Worm (Caenorhabditis elegans): ENCODE data around the gene emb-5.

DNA sequence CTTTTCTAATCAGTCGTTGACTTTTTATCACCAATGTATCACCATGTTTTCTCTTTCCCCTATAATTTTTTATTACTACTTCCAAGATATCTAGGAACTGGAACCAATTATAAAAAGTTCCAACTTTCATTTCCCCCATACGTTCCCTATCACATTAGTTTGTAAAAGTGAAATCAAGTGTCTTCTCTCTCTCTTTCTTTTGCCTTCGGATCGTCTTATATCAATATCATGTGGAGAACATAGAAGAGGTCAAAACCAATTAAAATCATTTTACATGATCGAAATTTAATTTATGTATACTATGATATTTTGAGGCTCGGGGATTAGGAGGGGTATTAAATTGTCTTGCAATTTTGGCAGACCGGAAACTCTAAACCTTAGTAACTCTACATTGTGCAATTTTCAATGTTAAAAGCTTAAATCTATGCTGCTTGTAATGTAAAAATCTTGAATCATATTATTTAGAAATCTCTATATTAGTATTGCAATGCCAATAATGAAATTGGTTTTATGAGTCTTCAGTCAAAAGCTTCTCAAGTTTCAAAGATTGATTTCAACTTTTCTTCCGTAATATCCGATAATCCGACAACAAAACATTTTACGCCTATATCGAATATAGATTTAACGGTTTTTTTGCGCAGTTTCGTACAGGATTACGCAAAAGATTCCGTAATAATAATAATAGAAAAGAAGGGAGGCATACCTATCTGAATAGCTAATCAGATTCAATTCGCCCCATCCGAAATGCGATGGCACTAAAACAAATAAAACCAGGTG lies 47.6 kb upstream of the emb-5 start:
- TF ChIP-seq cog-1 (tag; optimal IDR thresholded peaks at IDR 0.05) (no peak), ztf-23 (GFP tag; IDR thresholded peaks at IDR 0.05) (no peak), flt-1 (GFP tag; IDR thresholded peaks at IDR 0.05) (no peak), tab-1 (GFP tag; IDR thresholded peaks at IDR 0.05) (no peak)
